Worm (Caenorhabditis elegans): Measurements from ENCODE around the gene gmap-3.
A peak's percentile ranks its signal among the peaks of the same experiment; 100 is the strongest.

ce11 chrX:12913398-12914071, 27.2 kb downstream of the gmap-3 start:
- no peak for TF ChIP-seq egl-27 (tag; optimal IDR thresholded peaks at IDR 0.05)
- peak; percentile 47 for TF ChIP-seq nhr-43 (tag; optimal IDR thresholded peaks at IDR 0.05; ENCODE audit: poor library complexity, severe bottlenecking)
- no peak for TF ChIP-seq lin-39 (tag; optimal IDR thresholded peaks at IDR 0.05)
- TF ChIP-seq unc-62 (GFP tag; optimal IDR thresholded peaks at IDR 0.05) = no peak
- no peak for TF ChIP-seq ztf-11 (tag; optimal IDR thresholded peaks at IDR 0.05)
- no peak for TF ChIP-seq nhr-28 (tag; optimal IDR thresholded peaks at IDR 0.05)
- no peak for TF ChIP-seq daf-12 (tag; optimal IDR thresholded peaks at IDR 0.05)
- no peak for TF ChIP-seq ceh-82 (tag; optimal IDR thresholded peaks at IDR 0.05)
